Worm (Caenorhabditis elegans): ENCODE results near the gene mdt-22.

The mdt-22 gene

ce11 chrII:10284991-10285390 is 16.0 kb upstream of the mdt-22 start:
- TF ChIP-seq skn-1 (tag; optimal IDR thresholded peaks at IDR 0.05) (no peak), lin-39 (tag; optimal IDR thresholded peaks at IDR 0.05) (no peak), eor-1 (tag; optimal IDR thresholded peaks at IDR 0.05) (no peak), ceh-9 (tag; optimal IDR thresholded peaks at IDR 0.05) (no peak), unc-62 (GFP tag; optimal IDR thresholded peaks at IDR 0.05) (no peak), ztf-11 (tag; optimal IDR thresholded peaks at IDR 0.05) (no peak)

- TF ChIP-seq ceh-82 (tag; optimal IDR thresholded peaks at IDR 0.05): no peak
- TF ChIP-seq egl-5 (tag; optimal IDR thresholded peaks at IDR 0.05): peak; percentile 70
- TF ChIP-seq nhr-43 (tag; optimal IDR thresholded peaks at IDR 0.05; ENCODE audit: poor library complexity, severe bottlenecking): no peak
- TF ChIP-seq nhr-28 (tag; optimal IDR thresholded peaks at IDR 0.05): no peak
- TF ChIP-seq lsy-12 (tag; optimal IDR thresholded peaks at IDR 0.05): no peak
- no peak for TF ChIP-seq elt-2 (tag; optimal IDR thresholded peaks at IDR 0.05)
- no peak for TF ChIP-seq ama-1 (optimal IDR thresholded peaks at IDR 0.05)
- peak; percentile 23 for TF ChIP-seq nhr-25 (tag; optimal IDR thresholded peaks at IDR 0.05)
- no peak for TF ChIP-seq ZK546.5 (tag; optimal IDR thresholded peaks at IDR 0.05)
- no peak for TF ChIP-seq eor-1 (tag; optimal IDR thresholded peaks at IDR 0.05)
- no peak for TF ChIP-seq skn-1 (tag; optimal IDR thresholded peaks at IDR 0.05)
- TF ChIP-seq nfya-1 (tag; optimal IDR thresholded peaks at IDR 0.05; ENCODE audit: insufficient read depth): peak; percentile 24
- no peak for TF ChIP-seq nhr-11 (tag; optimal IDR thresholded peaks at IDR 0.05)
- no peak for TF ChIP-seq hmg-11 (tag; optimal IDR thresholded peaks at IDR 0.05)
- TF ChIP-seq ztf-11 (tag; optimal IDR thresholded peaks at IDR 0.05): no peak
- no peak for TF ChIP-seq nhr-237 (tag; optimal IDR thresholded peaks at IDR 0.05)
- no peak for TF ChIP-seq ceh-9 (tag; optimal IDR thresholded peaks at IDR 0.05)
- no peak for TF ChIP-seq unc-62 (GFP tag; optimal IDR thresholded peaks at IDR 0.05)
- no peak for TF ChIP-seq elt-1 (tag; optimal IDR thresholded peaks at IDR 0.05)
- TF ChIP-seq aly-2 (tag; optimal IDR thresholded peaks at IDR 0.05): no peak
Observed at ce11 chrII:10288926-10289325, 12.1 kb upstream of the mdt-22 start.

DNA sequence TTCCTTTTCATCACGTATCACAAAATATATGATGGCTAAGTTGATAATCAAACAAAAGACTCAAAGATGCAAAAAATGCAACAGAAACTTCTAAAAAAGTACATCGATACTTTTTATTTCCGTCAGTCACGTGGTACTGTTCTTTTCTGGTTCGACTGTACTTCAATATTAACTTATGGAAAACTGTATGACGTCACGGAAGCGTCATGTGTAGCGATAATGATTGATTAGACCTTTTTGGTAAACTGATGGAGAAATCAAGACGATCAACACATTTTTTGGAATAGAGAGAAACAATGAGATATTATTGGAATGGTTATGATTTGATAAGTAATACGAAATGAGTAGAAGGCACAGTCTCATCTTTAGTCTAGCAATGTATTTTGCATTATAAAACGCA is 6.8 kb upstream of the mdt-22 start:
- TF ChIP-seq nhr-43 (tag; optimal IDR thresholded peaks at IDR 0.05; ENCODE audit: poor library complexity, severe bottlenecking): peak; percentile 28
- TF ChIP-seq nhr-23 (tag; optimal IDR thresholded peaks at IDR 0.05): peak; percentile 82
- peak; percentile 61 for TF ChIP-seq nhr-25 (tag; optimal IDR thresholded peaks at IDR 0.05)
- TF ChIP-seq elt-3 (tag; optimal IDR thresholded peaks at IDR 0.05): peak in 1 of 3 experiments; percentile 41
- no peak for TF ChIP-seq skn-1 (tag; optimal IDR thresholded peaks at IDR 0.05)
- TF ChIP-seq ceh-16 (tag; optimal IDR thresholded peaks at IDR 0.05): no peak
- no peak for TF ChIP-seq pqm-1 (tag; optimal IDR thresholded peaks at IDR 0.05)
- TF ChIP-seq snpc-4 (tag; optimal IDR thresholded peaks at IDR 0.05): no peak
- no peak for TF ChIP-seq pha-4 (tag; optimal IDR thresholded peaks at IDR 0.05)

- TF ChIP-seq egl-5 (tag; optimal IDR thresholded peaks at IDR 0.05): peak; percentile 36
- no peak for TF ChIP-seq nhr-12 (tag; optimal IDR thresholded peaks at IDR 0.05)
- TF ChIP-seq lin-39 (tag; optimal IDR thresholded peaks at IDR 0.05): peak; percentile 42
- peak; percentile 60 for TF ChIP-seq nfya-1 (tag; optimal IDR thresholded peaks at IDR 0.05; ENCODE audit: insufficient read depth)
Observed at ce11 chrII:10300082-10300749, 800 bp upstream of the mdt-22 start, which contains the start of gene nep-26. TSS of gene nep-26 (minus strand) at chrII:10300132.

DNA sequence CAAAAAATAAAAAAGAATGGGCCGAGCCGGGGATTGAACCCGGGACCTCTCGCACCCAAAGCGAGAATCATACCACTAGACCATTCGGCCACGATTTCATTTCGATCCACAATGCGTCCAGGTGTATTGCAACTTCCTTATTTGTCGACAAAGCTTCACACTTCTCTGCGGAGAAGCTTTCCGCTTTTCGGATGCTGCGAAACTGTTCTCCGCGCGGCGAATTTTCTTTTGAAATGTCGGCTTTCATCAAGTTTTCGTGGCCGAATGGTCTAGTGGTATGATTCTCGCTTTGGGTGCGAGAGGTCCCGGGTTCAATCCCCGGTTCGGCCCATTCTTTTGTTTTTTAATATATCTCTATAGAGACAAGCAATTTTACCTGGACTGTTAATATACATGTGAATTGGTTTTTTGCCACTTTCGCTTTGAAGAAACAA is 1.1 kb downstream of the mdt-22 start:
- TF ChIP-seq nhr-43 (tag; optimal IDR thresholded peaks at IDR 0.05; ENCODE audit: poor library complexity, severe bottlenecking) (peak; percentile 64), tbx-2 (tag; optimal IDR thresholded peaks at IDR 0.05) (peak; percentile 31)

DNA sequence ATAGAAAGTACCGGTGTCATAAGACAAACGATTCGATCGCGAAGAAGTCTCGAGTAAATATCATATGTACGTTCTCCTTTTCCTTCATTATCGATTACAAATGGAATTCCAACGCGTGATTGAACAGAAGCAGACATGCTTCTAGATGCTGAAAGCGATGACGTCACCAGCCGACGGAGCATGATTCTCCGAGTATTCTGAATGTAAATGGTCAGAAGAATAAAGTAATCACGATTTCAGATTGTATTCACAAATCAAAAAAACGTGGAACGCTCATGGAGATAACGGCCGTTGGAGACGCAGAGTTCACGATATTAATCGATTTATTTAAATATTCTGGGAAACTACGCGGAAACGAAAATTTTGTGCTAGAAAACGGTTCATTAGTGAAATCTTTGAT is 1.6 kb downstream of the mdt-22 start, which contains the start of gene clpp-1:
TSS of gene clpp-1 (minus strand) at position 197 of the 400 bp plus-strand sequence.
- TF ChIP-seq nhr-23 (tag; optimal IDR thresholded peaks at IDR 0.05) (no peak), elt-2 (tag; optimal IDR thresholded peaks at IDR 0.05) (peak; percentile 50), fkh-2 (tag; optimal IDR thresholded peaks at IDR 0.05) (no peak), nhr-25 (tag; optimal IDR thresholded peaks at IDR 0.05) (no peak), nfya-1 (tag; optimal IDR thresholded peaks at IDR 0.05; ENCODE audit: insufficient read depth) (no peak), ama-1 (optimal IDR thresholded peaks at IDR 0.05) (peak; percentile 75), ZK546.5 (tag; optimal IDR thresholded peaks at IDR 0.05) (no peak), elt-3 (tag; optimal IDR thresholded peaks at IDR 0.05) (no peak), skn-1 (tag; optimal IDR thresholded peaks at IDR 0.05) (no peak)
